Worm (Caenorhabditis elegans) whole organism, L2 larva: ENCODE data around the gene F14H12.2.

Experiments
- C34F6.9 ChIP-seq: fragments of 150-350 bp; optimal IDR thresholded peaks from 2 replicates; lab custom pipeline; 2014; ENCODE audit warnings: missing biosample characterization, missing genetic modification characterization
- F13H6.1 ChIP-seq: sonication (generic microtip); optimal IDR thresholded peaks from 2 replicates; lab custom pipeline; 2016; ENCODE audit warnings: missing genetic modification characterization, missing compliant biosample characterization
- Y55F3AM.14 ChIP-seq: fragments of 200-800 bp; sonication (Bioruptor generic); optimal IDR thresholded peaks from 2 replicates; lab custom pipeline; 2018; ENCODE audit warnings: mild to moderate bottlenecking, missing genetic modification characterization, missing compliant biosample characterization
- alr-1 ChIP-seq: fragments of 150-350 bp; optimal IDR thresholded peaks from 2 replicates; lab custom pipeline; 2014; ENCODE audit warnings: missing biosample characterization, missing genetic modification characterization
- aly-2 ChIP-seq: fragments of 150-350 bp; optimal IDR thresholded peaks from 2 replicates; lab custom pipeline; 2014; ENCODE audit warnings: missing biosample characterization, missing genetic modification characterization
- ama-1 ChIP-seq: fragments of 150-350 bp; optimal IDR thresholded peaks from 2 replicates; lab custom pipeline; 2018; ENCODE audit warnings: inconsistent platforms
- blmp-1 ChIP-seq: sonication (generic microtip); optimal IDR thresholded peaks from 2 replicates; lab custom pipeline; 2017; ENCODE audit warnings: missing genetic modification characterization, mild to moderate bottlenecking, missing compliant biosample characterization, antibody characterized with exemption, moderate library complexity; ENCODE audit not compliant: insufficient read depth
- ceh-16 ChIP-seq: fragments of 150-350 bp; optimal IDR thresholded peaks from 2 replicates; lab custom pipeline; 2014; ENCODE audit warnings: missing biosample characterization, missing genetic modification characterization
- ceh-82 ChIP-seq: fragments of 150-350 bp; optimal IDR thresholded peaks from 2 replicates; lab custom pipeline; 2014; ENCODE audit warnings: missing biosample characterization, missing genetic modification characterization
- crh-2 ChIP-seq: sonication (generic microtip); optimal IDR thresholded peaks from 2 replicates; lab custom pipeline; 2017; ENCODE audit warnings: missing biosample characterization, missing genetic modification characterization
- dmd-4 ChIP-seq: sonication (generic microtip); optimal IDR thresholded peaks from 2 replicates; lab custom pipeline; 2017; ENCODE audit warnings: missing biosample characterization, missing genetic modification characterization
- egl-27 ChIP-seq: sonication (generic microtip); optimal IDR thresholded peaks from 3 replicates; lab custom pipeline; 2017; ENCODE audit warnings: missing biosample characterization, missing genetic modification reagents, missing genetic modification characterization
- elt-1 ChIP-seq: fragments of 150-350 bp; optimal IDR thresholded peaks from 2 replicates; lab custom pipeline; 2014; ENCODE audit warnings: missing biosample characterization, missing genetic modification characterization
- fos-1 ChIP-seq: fragments of 150-350 bp; optimal IDR thresholded peaks from 2 replicates; lab custom pipeline; 2014; ENCODE audit warnings: missing biosample characterization, missing genetic modification characterization
- gmeb-1 ChIP-seq: fragments of 150-350 bp; optimal IDR thresholded peaks from 2 replicates; lab custom pipeline; 2014; ENCODE audit warnings: missing biosample characterization, missing genetic modification characterization
- lin-11 ChIP-seq: fragments of 150-350 bp; sonication (generic microtip); optimal IDR thresholded peaks from 2 replicates; lab custom pipeline; 2014; ENCODE audit warnings: missing biosample characterization, missing genetic modification characterization, inconsistent platforms, mixed read lengths
- lin-13 ChIP-seq: fragments of 150-350 bp; optimal IDR thresholded peaks from 2 replicates; lab custom pipeline; 2014; ENCODE audit warnings: missing biosample characterization, missing genetic modification reagents, missing genetic modification characterization
- lin-39 ChIP-seq: fragments of 150-350 bp; optimal IDR thresholded peaks from 2 replicates; lab custom pipeline; 2014; ENCODE audit warnings: missing biosample characterization, missing genetic modification reagents, missing genetic modification characterization
- lsy-2 ChIP-seq, 2 experiments: fragments of 150-350 bp in 1 of 2; sonication (generic microtip) in 1 of 2; optimal IDR thresholded peaks; 2 replicates each; lab custom pipeline; 2014 to 2017; ENCODE audit warnings: missing biosample characterization in 2 of 2, missing genetic modification characterization in 2 of 2
- mab-5 ChIP-seq: fragments of 150-350 bp; optimal IDR thresholded peaks from 2 replicates; lab custom pipeline; 2014; ENCODE audit warnings: missing biosample characterization, missing genetic modification characterization
- mbf-1 ChIP-seq: sonication (generic microtip); optimal IDR thresholded peaks from 2 replicates; lab custom pipeline; 2017; ENCODE audit warnings: missing biosample characterization, missing genetic modification characterization
- mdl-1 ChIP-seq, 2 experiments: fragments of 150-350 bp in 1 of 2; sonication (generic microtip) in 1 of 2; optimal IDR thresholded peaks; 2 replicates each; lab custom pipeline; 2017; ENCODE audit warnings: missing biosample characterization in 2 of 2, missing genetic modification characterization in 2 of 2
- nhr-11 ChIP-seq: fragments of 150-350 bp; optimal IDR thresholded peaks from 2 replicates; lab custom pipeline; 2014; ENCODE audit warnings: missing biosample characterization, missing genetic modification characterization
- nhr-12 ChIP-seq: fragments of 150-350 bp; optimal IDR thresholded peaks from 2 replicates; lab custom pipeline; 2014; ENCODE audit warnings: missing biosample characterization, missing genetic modification characterization
- nhr-129 ChIP-seq: fragments of 150-350 bp; optimal IDR thresholded peaks from 2 replicates; lab custom pipeline; 2014; ENCODE audit warnings: missing biosample characterization, missing genetic modification characterization
- nhr-21 ChIP-seq: fragments of 150-350 bp; optimal IDR thresholded peaks from 2 replicates; lab custom pipeline; 2014; ENCODE audit warnings: missing biosample characterization, missing genetic modification characterization
- nhr-25 ChIP-seq: fragments of 150-350 bp; sonication (generic microtip); optimal IDR thresholded peaks from 3 replicates; lab custom pipeline; 2014; ENCODE audit warnings: missing biosample characterization, missing genetic modification characterization
- nhr-6 ChIP-seq: fragments of 150-350 bp; optimal IDR thresholded peaks from 2 replicates; lab custom pipeline; 2014; ENCODE audit warnings: missing biosample characterization, missing genetic modification characterization
- nhr-77 ChIP-seq: fragments of 150-350 bp; optimal IDR thresholded peaks from 2 replicates; lab custom pipeline; 2014; ENCODE audit warnings: missing biosample characterization, missing genetic modification characterization
- peb-1 ChIP-seq: fragments of 150-350 bp; optimal IDR thresholded peaks from 2 replicates; lab custom pipeline; 2014; ENCODE audit warnings: missing biosample characterization, missing genetic modification characterization
- sem-4 ChIP-seq: fragments of 150-350 bp; optimal IDR thresholded peaks from 2 replicates; lab custom pipeline; 2014; ENCODE audit warnings: missing biosample characterization, missing genetic modification reagents, missing genetic modification characterization
- sma-3 ChIP-seq: sonication (generic microtip); optimal IDR thresholded peaks from 2 replicates; lab custom pipeline; 2016; ENCODE audit warnings: missing genetic modification reagents, missing genetic modification characterization, missing compliant biosample characterization
- sma-9 ChIP-seq, 2 experiments: fragments of 150-350 bp in 1 of 2; sonication (generic microtip) in 1 of 2; optimal IDR thresholded peaks; 2 replicates each; lab custom pipeline; 2014 to 2016; ENCODE audit warnings: missing genetic modification characterization in 2 of 2, mild to moderate bottlenecking in 1 of 2, missing biosample characterization in 1 of 2, missing compliant biosample characterization in 1 of 2, missing genetic modification reagents in 1 of 2, moderate library complexity in 1 of 2
- snpc-4 ChIP-seq: fragments of 150-350 bp; optimal IDR thresholded peaks from 2 replicates; lab custom pipeline; 2014; ENCODE audit warnings: missing biosample characterization, missing genetic modification characterization
- unc-55 ChIP-seq: fragments of 150-350 bp; sonication (generic microtip); optimal IDR thresholded peaks from 3 replicates; lab custom pipeline; 2014; ENCODE audit warnings: missing biosample characterization, missing genetic modification reagents, missing genetic modification characterization
- zag-1 ChIP-seq: fragments of 150-350 bp; optimal IDR thresholded peaks from 2 replicates; lab custom pipeline; 2014; ENCODE audit warnings: missing biosample characterization, missing genetic modification characterization
- ztf-1 ChIP-seq: fragments of 200-800 bp; sonication (Bioruptor generic); conservative IDR thresholded peaks from 2 replicates; pipeline ENCODE4 v1.3.6; 2022; ENCODE audit warnings: missing genetic modification characterization, missing compliant biosample characterization
- ztf-11 ChIP-seq: sonication (generic microtip); optimal IDR thresholded peaks from 2 replicates; lab custom pipeline; 2017; ENCODE audit warnings: missing biosample characterization, missing genetic modification characterization
- ztf-4 ChIP-seq: fragments of 150-350 bp; optimal IDR thresholded peaks from 2 replicates; lab custom pipeline; 2014; ENCODE audit warnings: missing biosample characterization, missing genetic modification characterization

The F14H12.2 gene

ce11 chrX:4388834-4389409, 38.6 kb downstream of the F14H12.2 start, which contains the start of gene dpy-23 (continued):
- peak; percentile 93 for TF ChIP-seq nhr-25 (tag; lab: Kevin White, UChicago)

ce11 chrX:4391680-4392079, 41.4 kb downstream of the F14H12.2 start:
- TF ChIP-seq ceh-82 (tag; lab: Kevin White, UChicago): no peak
- peak; percentile 10 for TF ChIP-seq Y55F3AM.14 (GFP tag; lab: Kevin White, UChicago)
- no peak for TF ChIP-seq nhr-129 (tag; lab: Kevin White, UChicago)

- TF ChIP-seq sem-4 (tag; lab: Kevin White, UChicago) (peak; percentile 22), fos-1 (peak; percentile 64), unc-55 (GFP tag; lab: Kevin White, UChicago) (peak; percentile 77), lin-11 (tag; lab: Kevin White, UChicago) (no peak), lin-13 (GFP tag; lab: Kevin White, UChicago) (peak; percentile 60), nhr-77 (tag; lab: Kevin White, UChicago) (no peak), nhr-25 (tag; lab: Kevin White, UChicago) (peak; percentile 78), sma-3 (GFP tag; lab: Kevin White, UChicago) (peak; percentile 82), ztf-11 (no peak), nhr-12 (tag; lab: Kevin White, UChicago) (no peak), mdl-1 (tag; optimal IDR thresholded peaks at IDR 0.05; lab: Kevin White, UChicago) (no peak), crh-2 (tag; lab: Kevin White, UChicago) (peak; percentile 89), blmp-1 (no peak), aly-2 (no peak), lin-39 (tag; lab: Kevin White, UChicago) (no peak), egl-27 (tag; lab: Kevin White, UChicago) (peak; percentile 63), lsy-2 (tag; optimal IDR thresholded peaks at IDR 0.05; lab: Kevin White, UChicago) (peak; percentile 59 to 77), sma-9 (GFP tag; optimal IDR thresholded peaks at IDR 0.05; lab: Kevin White, UChicago) (peak; percentile 47), sma-9 (tag; optimal IDR thresholded peaks at IDR 0.05; lab: Kevin White, UChicago) (no peak), ceh-82 (tag; lab: Kevin White, UChicago) (peak; percentile 63), elt-1 (tag; lab: Kevin White, UChicago) (no peak), gmeb-1 (peak; percentile 82), peb-1 (tag; lab: Kevin White, UChicago) (no peak), dmd-4 (tag; lab: Kevin White, UChicago) (no peak), ztf-4 (tag; lab: Kevin White, UChicago) (no peak), alr-1 (tag; lab: Kevin White, UChicago) (no peak), ztf-1 (GFP tag; lab: Robert Waterston, UW) (no peak), Y55F3AM.14 (GFP tag; lab: Kevin White, UChicago) (no peak), F13H6.1 (tag; lab: Kevin White, UChicago) (peak; percentile 79), nhr-129 (tag; lab: Kevin White, UChicago) (peak; percentile 82), zag-1 (tag; lab: Kevin White, UChicago) (no peak), ceh-16 (no peak), nhr-11 (tag; lab: Kevin White, UChicago) (no peak), nhr-21 (tag; lab: Kevin White, UChicago) (peak; percentile 85), ama-1 (lab: Kevin White, UChicago) (no peak), snpc-4 (tag; lab: Kevin White, UChicago) (peak; percentile 41), C34F6.9 (tag; lab: Kevin White, UChicago) (peak; percentile 46), mbf-1 (tag; lab: Kevin White, UChicago) (peak; percentile 35), nhr-6 (peak; percentile 49), mab-5 (peak; percentile 70)
Observed at ce11 chrX:4395073-4395850, 45.0 kb downstream of the F14H12.2 start.
